Fruit fly (Drosophila melanogaster): ENCODE data around the gene ChLD3.

ChLD3 gene

DNA sequence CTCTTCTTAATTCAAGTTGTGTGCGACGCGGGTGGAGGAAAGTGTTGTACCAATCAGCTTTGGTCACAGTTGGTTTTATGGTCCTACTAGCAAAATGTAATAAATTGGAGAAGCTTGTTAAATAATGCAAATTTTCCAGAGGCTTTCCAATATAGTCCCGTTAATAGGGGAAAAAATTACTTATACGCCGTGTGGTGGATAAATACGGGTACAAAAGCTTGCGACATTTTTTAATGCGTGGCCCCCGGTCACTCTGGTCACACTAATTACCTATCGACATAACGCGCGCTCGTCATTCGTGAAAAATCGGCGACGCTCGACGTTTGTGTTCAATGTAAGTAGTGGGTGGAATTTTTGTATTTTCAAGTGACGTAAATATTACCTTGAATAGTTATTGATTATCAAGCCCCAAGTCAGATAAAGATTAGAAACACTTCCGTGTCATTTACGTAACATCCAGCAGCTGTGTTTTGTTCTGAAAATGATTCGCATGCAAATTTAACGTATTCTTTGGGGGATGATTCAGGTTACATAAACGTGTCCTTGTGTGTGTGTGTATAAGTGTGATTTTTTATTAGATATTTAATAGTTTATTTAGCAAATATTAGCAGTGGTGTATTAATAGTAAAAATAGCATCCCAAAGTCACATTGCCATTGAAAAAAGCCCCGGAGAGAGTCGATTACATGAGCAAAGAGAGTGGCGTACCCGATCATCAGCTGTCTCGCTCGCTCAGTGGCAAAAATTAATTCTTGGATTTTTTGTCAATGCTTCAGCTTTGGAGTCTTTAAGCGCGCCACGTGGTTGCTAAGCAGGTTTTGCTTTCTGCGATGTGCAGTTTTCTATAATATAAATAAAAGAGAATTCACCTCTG, 18.8 kb upstream of the ChLD3 start, which contains the start of gene Cyt-c-p (continued):
- peak in 1 of 2 experiments; percentile 11 for TF ChIP-seq insv (GFP tag; optimal IDR thresholded peaks at IDR 0.05)
- no peak for TF ChIP-seq CG11398 (GFP tag; optimal IDR thresholded peaks at IDR 0.05)
- TF ChIP-seq CG10959 (GFP tag; IDR thresholded peaks at IDR 0.05) = no peak
- TF ChIP-seq lola (GFP tag; optimal IDR thresholded peaks at IDR 0.05) = peak in 1 of 3 experiments; percentile 3
- TF ChIP-seq CG15601 (tag; optimal IDR thresholded peaks at IDR 0.05) = peak; percentile 57
- peak; percentile 55 for TF ChIP-seq Nf-YC (tag; optimal IDR thresholded peaks at IDR 0.05)
- TF ChIP-seq CG12299 (tag; optimal IDR thresholded peaks at IDR 0.05) = peak; percentile 45
- no peak for TF ChIP-seq CG8281 (tag; optimal IDR thresholded peaks at IDR 0.05)
- TF ChIP-seq slou (GFP tag; optimal IDR thresholded peaks at IDR 0.05) = no peak
- TF ChIP-seq CG2129 (GFP tag; IDR thresholded peaks at IDR 0.05; ENCODE audit: partially characterized antibody) = 0 out of 2 replicates have a peak, but pooled peaks have one; percentile 18
- TF ChIP-seq D19B (GFP tag; optimal IDR thresholded peaks at IDR 0.05) = no peak
- peak; percentile 27 for TF ChIP-seq CG8089 (GFP tag; optimal IDR thresholded peaks at IDR 0.05)
- TF ChIP-seq CG3838 (GFP tag; optimal IDR thresholded peaks at IDR 0.05) = no peak
- no peak for TF ChIP-seq ATbp (GFP tag; optimal IDR thresholded peaks at IDR 0.05)
- peak; percentile 26 for TF ChIP-seq shn (GFP tag; optimal IDR thresholded peaks at IDR 0.05)
- TF ChIP-seq gfzf (GFP tag; optimal IDR thresholded peaks at IDR 0.05) = peak; percentile 98
- no peak for TF ChIP-seq CG1529 (GFP tag; optimal IDR thresholded peaks at IDR 0.05)
- TF ChIP-seq CG4730 (GFP tag; IDR thresholded peaks at IDR 0.05) = no peak
- TF ChIP-seq twi (tag; optimal IDR thresholded peaks at IDR 0.05) = no peak
- TF ChIP-seq CG14667 (GFP tag; IDR thresholded peaks at IDR 0.05) = no peak
- TF ChIP-seq gsb (GFP tag; IDR thresholded peaks at IDR 0.05) = no peak
- peak; percentile 54 for TF ChIP-seq cad (GFP tag; optimal IDR thresholded peaks at IDR 0.05)
- TF ChIP-seq CG12744 (GFP tag; optimal IDR thresholded peaks at IDR 0.05) = no peak
- TF ChIP-seq Bteb2 (GFP tag; optimal IDR thresholded peaks at IDR 0.05) = peak; percentile 9
- no peak for TF ChIP-seq CG12071 (GFP tag; optimal IDR thresholded peaks at IDR 0.05)
- TF ChIP-seq CG10565 (GFP tag; optimal IDR thresholded peaks at IDR 0.05) = no peak
- no peak for TF ChIP-seq wor (GFP tag; IDR thresholded peaks at IDR 0.05)
- peak; percentile 52 for TF ChIP-seq CG17829 (tag; optimal IDR thresholded peaks at IDR 0.05)
- TF ChIP-seq nom (GFP tag; optimal IDR thresholded peaks at IDR 0.05) = no peak
- TF ChIP-seq dysf (GFP tag; IDR thresholded peaks at IDR 0.05) = peak; percentile 12; the same call in 1 of the 3 replicates
- no peak; the same call in 1 of the 2 replicates for TF ChIP-seq Atf6 (GFP tag; IDR thresholded peaks at IDR 0.05)
- no peak for TF ChIP-seq CG1647 (GFP tag; optimal IDR thresholded peaks at IDR 0.05)
- peak; percentile 70; the same call in 3 of the 4 replicates for TF ChIP-seq Dll (GFP tag; IDR thresholded peaks at IDR 0.05; ENCODE audit: partially characterized antibody)
- no peak for TF ChIP-seq cg (GFP tag; optimal IDR thresholded peaks at IDR 0.05)
- no peak for TF ChIP-seq CG15696 (tag; optimal IDR thresholded peaks at IDR 0.05)
- TF ChIP-seq tin (GFP tag; optimal IDR thresholded peaks at IDR 0.05) = no peak
- no peak for TF ChIP-seq so (GFP tag; IDR thresholded peaks at IDR 0.05)
- TF ChIP-seq CG6791 (GFP tag; IDR thresholded peaks at IDR 0.05; ENCODE audit: partially characterized antibody) = peak; percentile 53; the same call in 2 of the 3 replicates
- no peak for TF ChIP-seq Fer2 (tag; optimal IDR thresholded peaks at IDR 0.05)
- no peak for TF ChIP-seq ems (GFP tag; optimal IDR thresholded peaks at IDR 0.05)
- TF ChIP-seq CG6272 (GFP tag; IDR thresholded peaks at IDR 0.05) = no peak; the same call in 1 of the 2 replicates
- no peak for TF ChIP-seq tap (tag; optimal IDR thresholded peaks at IDR 0.05)
- TF ChIP-seq phol (tag; optimal IDR thresholded peaks at IDR 0.05) = peak; percentile 77
- TF ChIP-seq prd (optimal IDR thresholded peaks at IDR 0.05) = no peak
- no peak; the same call in 2 of the 3 replicates for TF ChIP-seq prd (GFP tag; IDR thresholded peaks at IDR 0.05)
- peak; percentile 83 for TF ChIP-seq CG33213 (GFP tag; optimal IDR thresholded peaks at IDR 0.05)
- TF ChIP-seq CG15479 (GFP tag; optimal IDR thresholded peaks at IDR 0.05) = no peak
- no peak for TF ChIP-seq CG6654 (GFP tag; optimal IDR thresholded peaks at IDR 0.05)
- no peak for TF ChIP-seq Mrtf (GFP tag; IDR thresholded peaks at IDR 0.05)

Measured in whole organism, embryonic.